Worm (Caenorhabditis elegans) whole organism, midembryonic: Measurements from ENCODE around the gene lin-24.

Source experiments
- T22C8.4 ChIP-seq: fragments of 200-800 bp; sonication (Bioruptor generic); IDR thresholded peaks from 2 replicates; pipeline ENCODE4 v1.3.6; 2022; ENCODE audit warnings: missing genetic modification characterization, missing compliant biosample characterization
- cog-1 ChIP-seq: sonication (generic microtip); optimal IDR thresholded peaks from 2 replicates; lab custom pipeline; 2016; ENCODE audit warnings: missing genetic modification characterization, missing compliant biosample characterization
- flt-1 ChIP-seq: fragments of 200-800 bp; sonication (Bioruptor generic); IDR thresholded peaks from 2 replicates; pipeline ENCODE4 v1.3.6; 2022; ENCODE audit warnings: missing genetic modification characterization, missing compliant biosample characterization
- klf-2 ChIP-seq: fragments of 200-800 bp; sonication (Bioruptor generic); conservative IDR thresholded peaks from 2 replicates; pipeline ENCODE4 v1.3.6; 2022; ENCODE audit warnings: missing genetic modification reagents, missing genetic modification characterization, missing compliant biosample characterization
- med-1 ChIP-seq: sonication (generic microtip); optimal IDR thresholded peaks from 2 replicates; lab custom pipeline; 2017; ENCODE audit warnings: missing genetic modification characterization, mild to moderate bottlenecking, missing compliant biosample characterization, antibody characterized with exemption, missing genetic modification reagents; ENCODE audit not compliant: insufficient read depth
- ref-1 ChIP-seq: fragments of 200-800 bp; sonication (Bioruptor generic); conservative IDR thresholded peaks from 2 replicates; pipeline ENCODE4 v1.3.6; 2022; ENCODE audit warnings: missing genetic modification reagents, missing genetic modification characterization, missing compliant biosample characterization
- tab-1 ChIP-seq: fragments of 200-800 bp; sonication (Bioruptor generic); IDR thresholded peaks from 2 replicates; pipeline ENCODE4 v1.3.6; 2022; ENCODE audit warnings: missing genetic modification characterization, missing compliant biosample characterization
- ztf-23 ChIP-seq: fragments of 200-800 bp; sonication (Bioruptor generic); IDR thresholded peaks from 2 replicates; pipeline ENCODE4 v1.3.6; 2022; ENCODE audit warnings: missing genetic modification reagents, missing genetic modification characterization, missing compliant biosample characterization
- ztf-29 ChIP-seq: fragments of 200-800 bp; sonication (Bioruptor generic); IDR thresholded peaks from 2 replicates; pipeline ENCODE4 v1.3.6; 2022; ENCODE audit warnings: missing genetic modification reagents, missing genetic modification characterization, missing compliant biosample characterization

lin-24 gene

DNA sequence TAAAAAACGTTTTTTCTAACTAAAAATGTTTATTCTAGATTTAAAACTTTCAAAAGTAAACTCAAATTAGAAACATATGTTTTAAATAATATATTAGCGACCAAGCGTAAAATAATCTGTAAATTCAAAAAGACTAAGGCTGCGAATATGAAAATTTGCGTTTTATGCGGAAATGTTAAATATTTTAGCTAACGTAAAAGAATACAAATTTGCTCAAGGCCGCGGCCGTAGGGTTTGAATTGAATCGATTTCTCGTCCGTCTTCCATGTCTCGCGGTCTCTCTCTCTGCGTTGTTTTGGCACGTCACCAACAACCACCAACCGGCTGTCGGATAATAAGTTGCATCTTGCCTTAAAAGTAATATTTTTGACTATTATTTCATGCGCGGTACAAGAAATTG, 35.5 kb upstream of the lin-24 start, which contains the start of gene F11A10.5:
TSS of gene F11A10.5 (plus strand) at position 301 of the 400 bp plus-strand sequence.
- TF ChIP-seq T22C8.4 (GFP tag; lab: Robert Waterston, UW) (peak; percentile 55; the same call in 1 of the 2 replicates), cog-1 (tag; lab: Kevin White, UChicago) (no peak)

- no peak for TF ChIP-seq ztf-23 (GFP tag; lab: Robert Waterston, UW)
- no peak for TF ChIP-seq T22C8.4 (GFP tag; lab: Robert Waterston, UW)
- TF ChIP-seq cog-1 (tag; lab: Kevin White, UChicago): no peak
- TF ChIP-seq med-1 (GFP tag; lab: Kevin White, UChicago): no peak
- no peak for TF ChIP-seq flt-1
- TF ChIP-seq ztf-29 (GFP tag; lab: Robert Waterston, UW): no peak
- TF ChIP-seq tab-1 (GFP tag; lab: Robert Waterston, UW): no peak
- TF ChIP-seq ref-1 (GFP tag; lab: Robert Waterston, UW): no peak
- TF ChIP-seq klf-2: no peak
Measured at ce11 chrIV:12096479-12096878, 32.8 kb upstream of the lin-24 start, which contains the start of gene mon-2. Gene mon-2, plus strand, starts transcription at chrIV:12096779.

ce11 chrIV:12105558-12105957, 23.7 kb upstream of the lin-24 start, which contains the start of gene M18.3:
Gene M18.3, plus strand, starts transcription at chrIV:12105858.
- TF ChIP-seq T22C8.4 (GFP tag; lab: Robert Waterston, UW) (no peak), med-1 (GFP tag; lab: Kevin White, UChicago) (no peak), ztf-23 (GFP tag; lab: Robert Waterston, UW) (no peak), klf-2 (no peak), cog-1 (tag; lab: Kevin White, UChicago) (no peak), ztf-29 (GFP tag; lab: Robert Waterston, UW) (no peak)

DNA sequence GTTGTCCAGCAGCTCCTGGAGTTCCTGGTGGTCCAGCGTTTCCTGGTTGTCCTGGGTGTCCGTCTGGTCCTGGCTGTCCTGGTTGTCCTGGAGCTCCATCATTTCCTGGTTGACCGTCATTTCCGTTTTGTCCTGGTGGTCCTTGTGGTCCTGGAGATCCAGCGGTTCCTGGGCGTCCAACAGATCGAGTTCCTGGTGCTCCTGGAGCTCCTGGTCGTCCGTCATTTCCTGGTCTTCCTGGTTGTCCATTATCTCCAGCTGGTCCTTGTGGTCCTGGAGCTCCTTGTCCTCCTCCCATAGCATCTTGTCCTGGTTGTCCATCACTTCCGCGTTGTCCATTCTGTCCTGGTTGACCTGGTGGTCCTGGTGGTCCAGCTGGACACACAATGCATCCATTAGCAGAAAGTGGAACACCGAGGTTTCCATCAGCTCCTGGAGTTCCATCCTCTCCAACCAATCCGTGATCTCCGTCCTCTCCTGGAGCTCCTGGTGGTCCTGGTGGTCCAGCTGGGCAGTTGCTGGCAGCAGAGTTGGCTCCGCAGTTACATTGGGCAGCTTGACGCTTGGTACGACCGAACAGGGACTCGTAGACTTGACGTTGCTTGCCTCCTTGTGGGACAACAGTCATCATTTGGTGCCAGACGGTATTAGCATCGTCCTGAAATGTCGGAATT, 20.2 kb upstream of the lin-24 start:
- TF ChIP-seq ref-1 (GFP tag; lab: Robert Waterston, UW) (no peak), med-1 (GFP tag; lab: Kevin White, UChicago) (no peak), flt-1 (no peak), ztf-29 (GFP tag; lab: Robert Waterston, UW) (no peak), klf-2 (no peak), ztf-23 (GFP tag; lab: Robert Waterston, UW) (no peak), tab-1 (GFP tag; lab: Robert Waterston, UW) (no peak)

DNA sequence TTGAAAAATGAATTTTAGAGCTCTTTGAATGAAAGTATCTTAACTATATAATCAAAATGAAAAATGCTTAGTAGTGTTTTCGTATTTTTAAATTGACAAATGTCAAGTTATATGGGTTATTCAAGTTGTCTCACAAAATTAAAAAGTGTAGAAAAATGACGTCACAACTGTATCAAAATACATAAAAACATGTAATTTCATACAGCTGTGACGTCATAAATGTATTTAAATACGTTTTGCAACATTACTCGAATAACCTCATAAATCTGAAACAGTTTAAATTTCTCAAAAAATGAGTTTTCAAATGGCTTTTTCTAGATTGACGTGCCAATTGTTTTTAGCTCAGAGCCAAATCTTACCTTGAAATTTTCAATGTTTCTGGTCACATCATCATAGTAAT, 19.6 kb upstream of the lin-24 start:
- TF ChIP-seq ztf-29 (GFP tag; lab: Robert Waterston, UW) (no peak), med-1 (GFP tag; lab: Kevin White, UChicago) (no peak), ref-1 (GFP tag; lab: Robert Waterston, UW) (no peak), ztf-23 (GFP tag; lab: Robert Waterston, UW) (no peak), cog-1 (tag; lab: Kevin White, UChicago) (no peak), klf-2 (no peak), tab-1 (GFP tag; lab: Robert Waterston, UW) (no peak), flt-1 (no peak), T22C8.4 (GFP tag; lab: Robert Waterston, UW) (no peak)

ce11 chrIV:12110339-12110738, 19.0 kb upstream of the lin-24 start, which contains the start of gene col-129:
Gene col-129, minus strand, starts transcription at chrIV:12110439.
- TF ChIP-seq T22C8.4 (GFP tag; lab: Robert Waterston, UW) (no peak), klf-2 (no peak), med-1 (GFP tag; lab: Kevin White, UChicago) (no peak), ref-1 (GFP tag; lab: Robert Waterston, UW) (no peak), ztf-29 (GFP tag; lab: Robert Waterston, UW) (no peak), flt-1 (no peak), cog-1 (tag; lab: Kevin White, UChicago) (no peak), ztf-23 (GFP tag; lab: Robert Waterston, UW) (no peak), tab-1 (GFP tag; lab: Robert Waterston, UW) (no peak)

DNA sequence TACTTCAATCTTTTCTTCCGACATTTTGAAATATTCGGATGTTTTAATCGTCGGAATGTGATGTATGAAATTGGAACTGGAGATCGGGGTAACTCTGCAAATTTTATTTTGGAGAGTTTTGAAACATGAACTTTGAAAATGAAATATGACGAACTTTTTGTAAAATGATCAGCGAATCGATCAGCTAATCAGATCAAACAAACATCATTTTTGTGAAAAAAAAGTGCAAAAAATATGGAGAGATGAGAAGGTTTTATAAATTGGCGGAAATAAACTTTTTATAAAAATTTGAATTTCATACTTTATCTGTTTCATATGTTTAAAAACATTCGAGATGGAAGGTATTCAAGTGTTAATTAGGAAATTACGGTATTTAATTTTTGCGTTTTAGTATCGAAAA, 17.8 kb upstream of the lin-24 start, which contains the start of gene dlc-2:
TSS of gene dlc-2 (minus strand) at position 101 of the 400 bp plus-strand sequence.
- TF ChIP-seq med-1 (GFP tag; lab: Kevin White, UChicago): no peak
- TF ChIP-seq tab-1 (GFP tag; lab: Robert Waterston, UW): no peak
- TF ChIP-seq T22C8.4 (GFP tag; lab: Robert Waterston, UW): no peak
- no peak for TF ChIP-seq cog-1 (tag; lab: Kevin White, UChicago)
- TF ChIP-seq ref-1 (GFP tag; lab: Robert Waterston, UW): no peak
- no peak for TF ChIP-seq ztf-23 (GFP tag; lab: Robert Waterston, UW)
- no peak for TF ChIP-seq ztf-29 (GFP tag; lab: Robert Waterston, UW)
- no peak for TF ChIP-seq flt-1
- TF ChIP-seq klf-2: no peak

DNA sequence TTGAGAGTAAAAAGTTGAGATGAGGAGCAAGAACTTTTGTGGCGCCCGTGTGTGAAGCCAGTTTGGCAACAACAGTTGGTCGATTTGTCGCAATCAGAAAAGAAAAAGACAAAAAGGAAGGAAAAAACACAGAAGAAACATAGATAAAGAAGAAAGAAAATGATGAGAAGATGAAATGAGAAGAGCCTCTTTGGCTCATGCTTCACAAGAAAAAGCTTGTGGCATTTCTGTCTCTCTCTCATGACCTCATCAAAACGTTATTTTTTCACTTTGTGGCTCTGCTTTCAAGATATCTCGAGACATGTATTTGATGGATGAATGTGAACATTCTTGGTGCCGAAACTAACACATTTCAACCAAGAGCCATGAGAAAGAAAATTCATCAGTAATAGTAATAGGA, 16.2 kb upstream of the lin-24 start:
- no peak for TF ChIP-seq ref-1 (GFP tag; lab: Robert Waterston, UW)

DNA sequence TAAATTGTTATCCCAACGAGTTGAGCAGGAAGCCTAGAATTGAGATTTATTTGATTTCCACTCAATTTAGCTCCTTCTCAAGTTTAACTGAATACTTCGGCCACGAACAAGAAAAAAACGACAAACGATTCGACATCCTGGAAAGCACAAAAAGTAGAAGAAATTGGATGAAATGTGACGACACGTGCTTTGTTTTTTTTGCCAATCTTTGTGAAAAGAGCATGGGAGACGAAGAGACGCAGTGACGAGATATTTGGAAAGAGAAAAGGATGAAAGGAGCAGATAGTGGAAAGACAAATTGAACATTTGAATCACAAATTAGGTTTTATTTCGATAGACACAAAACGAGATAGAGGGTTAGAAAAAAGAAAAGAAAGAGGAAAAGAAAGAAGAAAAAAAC, 14.8 kb upstream of the lin-24 start:
- TF ChIP-seq ref-1 (GFP tag; lab: Robert Waterston, UW) (no peak), flt-1 (no peak), med-1 (GFP tag; lab: Kevin White, UChicago) (no peak), ztf-23 (GFP tag; lab: Robert Waterston, UW) (no peak), cog-1 (tag; lab: Kevin White, UChicago) (no peak), klf-2 (no peak), ztf-29 (GFP tag; lab: Robert Waterston, UW) (no peak), T22C8.4 (GFP tag; lab: Robert Waterston, UW) (no peak), tab-1 (GFP tag; lab: Robert Waterston, UW) (no peak)

ce11 chrIV:12120536-12120935, 8.8 kb upstream of the lin-24 start:
- TF ChIP-seq ref-1 (GFP tag; lab: Robert Waterston, UW): no peak
